Worm (Caenorhabditis elegans): ENCODE data around the gene gcy-23.

Gene gcy-23

DNA sequence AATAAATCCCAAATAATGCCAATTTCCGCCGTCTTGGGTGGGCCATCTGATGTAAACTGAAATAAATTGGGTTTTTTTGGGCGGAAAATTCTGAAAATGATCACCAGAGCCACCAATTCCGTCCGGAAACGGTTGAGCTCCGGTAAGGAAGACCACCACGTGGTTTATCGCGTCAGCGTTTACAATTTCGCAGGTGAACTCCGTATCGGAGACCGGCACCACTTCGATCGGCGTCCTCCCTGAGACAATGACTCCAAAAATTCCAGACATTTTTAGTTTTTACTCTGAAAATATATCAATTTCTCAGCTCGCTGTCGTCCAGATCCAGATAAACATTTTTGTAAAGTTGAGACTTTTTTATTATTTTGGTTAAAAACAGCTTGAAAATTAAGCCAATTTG is 47.4 kb upstream of the gcy-23 start, which contains the start of gene F42A6.6 (continued):
- TF ChIP-seq rpc-1 (optimal IDR thresholded peaks at IDR 0.05) (no peak), rpc-1 (tag; optimal IDR thresholded peaks at IDR 0.05) (peak; percentile 10), F52B5.7 (tag; optimal IDR thresholded peaks at IDR 0.05) (peak; percentile 93), nfyb-1 (GFP tag; IDR thresholded peaks at IDR 0.05) (peak; percentile 82), attf-3 (GFP tag; conservative IDR thresholded peaks at IDR 0.05) (peak; percentile 42; the same call in 1 of the 2 replicates), ekl-4 (GFP tag; IDR thresholded peaks at IDR 0.05) (peak; percentile 86), F57A8.1 (GFP tag; optimal IDR thresholded peaks at IDR 0.05) (no peak), atf-7 (tag; optimal IDR thresholded peaks at IDR 0.05) (peak; percentile 78), lin-54 (GFP tag; optimal IDR thresholded peaks at IDR 0.05) (peak; percentile 67), somi-1 (GFP tag; optimal IDR thresholded peaks at IDR 0.05) (peak; percentile 72), tlf-1 (GFP tag; optimal IDR thresholded peaks at IDR 0.05) (peak; percentile 86), madf-10 (tag; optimal IDR thresholded peaks at IDR 0.05) (no peak), ztf-22 (GFP tag; optimal IDR thresholded peaks at IDR 0.05) (peak; percentile 23), chd-7 (tag; optimal IDR thresholded peaks at IDR 0.05) (peak; percentile 88), cebp-2 (GFP tag; IDR thresholded peaks at IDR 0.05) (peak; percentile 82), lin-35 (GFP tag; optimal IDR thresholded peaks at IDR 0.05) (peak in 2 of 3 experiments; percentile 12 to 43), die-1 (tag; optimal IDR thresholded peaks at IDR 0.05) (peak; percentile 77), mel-28 (tag; optimal IDR thresholded peaks at IDR 0.05; ENCODE audit: borderline replicate concordance) (peak; percentile 41), snpc-4 (GFP tag; optimal IDR thresholded peaks at IDR 0.05) (peak; percentile 29), snpc-4 (tag; optimal IDR thresholded peaks at IDR 0.05) (peak in 2 of 4 experiments; percentile 55 to 68), nhr-120 (GFP tag; IDR thresholded peaks at IDR 0.05) (0 out of 2 replicates have a peak, but pooled peaks have one; percentile 79), F10E7.11 (tag; optimal IDR thresholded peaks at IDR 0.05) (peak; percentile 66), lir-1 (GFP tag; conservative IDR thresholded peaks at IDR 0.05) (0 out of 2 replicates have a peak, but pooled peaks have one; percentile 39), repo-1 (tag; optimal IDR thresholded peaks at IDR 0.05) (peak; percentile 87), rec-8 (tag; optimal IDR thresholded peaks at IDR 0.05) (peak; percentile 37 to 45), xnd-1 (tag; optimal IDR thresholded peaks at IDR 0.05) (peak; percentile 32), ama-1 (optimal IDR thresholded peaks at IDR 0.05) (no peak), ama-1 (GFP tag; optimal IDR thresholded peaks at IDR 0.05) (peak; percentile 16 to 77), F55B11.4 (tag; optimal IDR thresholded peaks at IDR 0.05; ENCODE audit: borderline replicate concordance, insufficient read depth) (no peak), pha-4 (tag; optimal IDR thresholded peaks at IDR 0.05) (no peak), aptf-2 (GFP tag; conservative IDR thresholded peaks at IDR 0.05) (no peak), F23B12.7 (tag; optimal IDR thresholded peaks at IDR 0.05; ENCODE audit: insufficient read depth) (peak; percentile 48), him-1 (tag; optimal IDR thresholded peaks at IDR 0.05) (peak; percentile 15), nhr-179 (tag; optimal IDR thresholded peaks at IDR 0.05) (peak; percentile 14), attf-6 (GFP tag; IDR thresholded peaks at IDR 0.05) (peak; percentile 86), Y67H2A.10 (GFP tag; conservative IDR thresholded peaks at IDR 0.05) (no peak), sptf-2 (GFP tag; optimal IDR thresholded peaks at IDR 0.05) (no peak), Y79H2A.3 (GFP tag; conservative IDR thresholded peaks at IDR 0.05) (peak; percentile 92), B0261.1 (tag; optimal IDR thresholded peaks at IDR 0.05) (peak; percentile 31), ztf-6 (GFP tag; IDR thresholded peaks at IDR 0.05) (peak; percentile 52; the same call in 1 of the 2 replicates), T26A5.8 (tag; optimal IDR thresholded peaks at IDR 0.05) (peak; percentile 94), madf-3 (GFP tag; IDR thresholded peaks at IDR 0.05) (peak; percentile 84), nfya-2 (GFP tag; IDR thresholded peaks at IDR 0.05) (no peak; the same call in 1 of the 2 replicates), snpc-1.3 (tag; optimal IDR thresholded peaks at IDR 0.05; ENCODE audit: insufficient read depth) (peak; percentile 46), ceh-79 (tag; optimal IDR thresholded peaks at IDR 0.05) (peak; percentile 92), mcd-1 (GFP tag; IDR thresholded peaks at IDR 0.05) (peak; percentile 67), sea-2 (GFP tag; IDR thresholded peaks at IDR 0.05) (no peak), snpc-3.4 (tag; optimal IDR thresholded peaks at IDR 0.05) (peak; percentile 78), let-526 (GFP tag; IDR thresholded peaks at IDR 0.05) (peak; percentile 46; the same call in 1 of the 2 replicates)

Measured in whole organism, young adult.